Fruit fly (Drosophila melanogaster): Measurements from ENCODE around the gene Cyp28a5.

Gene Cyp28a5

dm6 chr2L:14020108-14020507 lies 43.0 kb downstream of the Cyp28a5 start, which contains the start of gene NimC3:
Gene NimC3, minus strand, starts transcription at chr2L:14020208.
- TF ChIP-seq CG1647 (GFP tag; optimal IDR thresholded peaks at IDR 0.05) = no peak
- no peak for TF ChIP-seq HLH3B (GFP tag; IDR thresholded peaks at IDR 0.05)
- TF ChIP-seq tap (tag; optimal IDR thresholded peaks at IDR 0.05) = no peak
- no peak for TF ChIP-seq dmrt11E (tag; optimal IDR thresholded peaks at IDR 0.05)
- no peak for TF ChIP-seq CG10543 (GFP tag; optimal IDR thresholded peaks at IDR 0.05)
- no peak for TF ChIP-seq CG3065 (GFP tag; optimal IDR thresholded peaks at IDR 0.05)
- TF ChIP-seq CG6689 (GFP tag; IDR thresholded peaks at IDR 0.05) = no peak
- no peak for TF ChIP-seq Lim3 (GFP tag; IDR thresholded peaks at IDR 0.05)
- TF ChIP-seq kah (GFP tag; optimal IDR thresholded peaks at IDR 0.05) = no peak
- no peak for TF ChIP-seq CG2120 (GFP tag; optimal IDR thresholded peaks at IDR 0.05)
- no peak for TF ChIP-seq wek (GFP tag; optimal IDR thresholded peaks at IDR 0.05)
- no peak for TF ChIP-seq bsh (GFP tag; optimal IDR thresholded peaks at IDR 0.05)
- no peak for TF ChIP-seq klu (GFP tag; IDR thresholded peaks at IDR 0.05)
- no peak for TF ChIP-seq Atf-2 (GFP tag; optimal IDR thresholded peaks at IDR 0.05)
- TF ChIP-seq otp (GFP tag; IDR thresholded peaks at IDR 0.05) = no peak
- no peak for TF ChIP-seq CG2889 (GFP tag; IDR thresholded peaks at IDR 0.05)

dm6 chr2L:14020545-14020874 lies 43.4 kb downstream of the Cyp28a5 start:
- TF ChIP-seq CG2712 (tag; optimal IDR thresholded peaks at IDR 0.05) = no peak
- TF ChIP-seq CG5180 (GFP tag; optimal IDR thresholded peaks at IDR 0.05) = peak; percentile 98

- TF ChIP-seq Lpt (GFP tag; optimal IDR thresholded peaks at IDR 0.05) (no peak), ci (GFP tag; IDR thresholded peaks at IDR 0.05) (peak; percentile 80), Dbx (GFP tag; IDR thresholded peaks at IDR 0.05) (peak; percentile 38; the same call in 2 of the 3 replicates), luna (GFP tag; optimal IDR thresholded peaks at IDR 0.05) (no peak), Atf-2 (GFP tag; optimal IDR thresholded peaks at IDR 0.05) (peak; percentile 54), Fer3 (tag; optimal IDR thresholded peaks at IDR 0.05) (peak; percentile 36), gem (tag; optimal IDR thresholded peaks at IDR 0.05) (peak; percentile 89), Dip2 (GFP tag; IDR thresholded peaks at IDR 0.05) (no peak), trem (tag; optimal IDR thresholded peaks at IDR 0.05) (peak; percentile 22), CG13894 (tag; optimal IDR thresholded peaks at IDR 0.05) (no peak), Mad (GFP tag; optimal IDR thresholded peaks at IDR 0.05) (peak; percentile 24), H2.0 (GFP tag; IDR thresholded peaks at IDR 0.05) (peak; percentile 38; the same call in 1 of the 2 replicates), CG14441 (GFP tag; IDR thresholded peaks at IDR 0.05) (peak; percentile 58), trh (GFP tag; optimal IDR thresholded peaks at IDR 0.05) (no peak), CG6854 (GFP tag; optimal IDR thresholded peaks at IDR 0.05) (no peak), ranshi (GFP tag; IDR thresholded peaks at IDR 0.05) (peak; percentile 61), crc (GFP tag; optimal IDR thresholded peaks at IDR 0.05) (no peak), cas (GFP tag; IDR thresholded peaks at IDR 0.05) (0 out of 2 replicates have a peak, but pooled peaks have one; percentile 5), run (tag; optimal IDR thresholded peaks at IDR 0.05) (no peak), NfI (GFP tag; optimal IDR thresholded peaks at IDR 0.05) (peak; percentile 62), CG8359 (GFP tag; optimal IDR thresholded peaks at IDR 0.05; ENCODE audit: borderline replicate concordance) (peak; percentile 32), CG14965 (GFP tag; optimal IDR thresholded peaks at IDR 0.05; ENCODE audit: borderline replicate concordance) (no peak), phol (tag; optimal IDR thresholded peaks at IDR 0.05) (peak; percentile 79), ATbp (GFP tag; optimal IDR thresholded peaks at IDR 0.05) (peak; percentile 61), CG4424 (GFP tag; optimal IDR thresholded peaks at IDR 0.05) (peak; percentile 61), CG10147 (GFP tag; optimal IDR thresholded peaks at IDR 0.05) (peak; percentile 71), Sox100B (GFP tag; optimal IDR thresholded peaks at IDR 0.05) (peak; percentile 85), CG9727 (GFP tag; optimal IDR thresholded peaks at IDR 0.05) (peak; percentile 88), pita (GFP tag; optimal IDR thresholded peaks at IDR 0.05) (no peak), shn (GFP tag; optimal IDR thresholded peaks at IDR 0.05) (peak; percentile 9)
Observed at dm6 chr2L:14020875-14021643, 44.0 kb downstream of the Cyp28a5 start.
